Fruit fly (Drosophila melanogaster) whole organism, prepupa: ENCODE measurements around the gene CG18731.

Source experiments
- Blimp-1 ChIP-seq: fragments of 200-800 bp; sonication (Bioruptor generic); optimal IDR thresholded peaks from 3 replicates; lab custom pipeline; 2017; ENCODE audit warnings: missing biosample characterization, missing genetic modification characterization, mild to moderate bottlenecking, moderate library complexity, missing genetic modification reagents
- CG10631 ChIP-seq: fragments of 200-800 bp; sonication (Bioruptor generic); optimal IDR thresholded peaks from 2 replicates; lab custom pipeline; 2016; ENCODE audit warnings: missing biosample characterization, missing genetic modification characterization
- CG10669 ChIP-seq: fragments of 200-800 bp; sonication (Bioruptor generic); optimal IDR thresholded peaks from 3 replicates; lab custom pipeline; 2018; ENCODE audit warnings: missing biosample characterization, mild to moderate bottlenecking, missing genetic modification characterization, moderate library complexity
- CG11294 ChIP-seq: fragments of 200-800 bp; sonication (Bioruptor generic); IDR thresholded peaks from 2 replicates; pipeline ENCODE4 v1.3.6; 2022; ENCODE audit warnings: missing biosample characterization, missing genetic modification characterization
- CG11762 ChIP-seq: fragments of 200-800 bp; sonication (Bioruptor generic); optimal IDR thresholded peaks from 3 replicates; lab custom pipeline; 2016; ENCODE audit warnings: missing biosample characterization, missing genetic modification characterization; ENCODE audit not compliant: insufficient read depth
- CG11902 ChIP-seq: fragments of 200-800 bp; sonication (Bioruptor generic); optimal IDR thresholded peaks from 3 replicates; lab custom pipeline; 2016; ENCODE audit warnings: missing biosample characterization, missing genetic modification characterization
- CG15336 ChIP-seq: fragments of 200-800 bp; sonication (Bioruptor generic); IDR thresholded peaks from 2 replicates; pipeline ENCODE4 v1.3.6; 2022; ENCODE audit warnings: missing biosample characterization, missing genetic modification characterization
- CG16779 ChIP-seq: fragments of 200-800 bp; sonication (Bioruptor generic); optimal IDR thresholded peaks from 3 replicates; lab custom pipeline; 2017; ENCODE audit warnings: missing biosample characterization, mild to moderate bottlenecking, missing genetic modification characterization
- CG3032 ChIP-seq: fragments of 200-800 bp; optimal IDR thresholded peaks from 2 replicates; lab custom pipeline; 2019; ENCODE audit warnings: missing biosample characterization, mild to moderate bottlenecking, missing genetic modification characterization, moderate library complexity
- CG31627 ChIP-seq: fragments of 200-800 bp; sonication (Bioruptor generic); optimal IDR thresholded peaks from 3 replicates; lab custom pipeline; 2016; ENCODE audit warnings: missing biosample characterization, missing genetic modification characterization
- CG32006 ChIP-seq: fragments of 200-800 bp; sonication (Bioruptor generic); optimal IDR thresholded peaks from 3 replicates; lab custom pipeline; 2017; ENCODE audit warnings: missing biosample characterization, mild to moderate bottlenecking, missing genetic modification characterization
- CG34406 ChIP-seq: fragments of 200-800 bp; sonication (Bioruptor generic); optimal IDR thresholded peaks from 3 replicates; lab custom pipeline; 2016; ENCODE audit warnings: missing biosample characterization, missing genetic modification characterization
- CG3919 ChIP-seq: fragments of 200-800 bp; sonication (Bioruptor generic); optimal IDR thresholded peaks from 3 replicates; lab custom pipeline; 2016; ENCODE audit warnings: missing biosample characterization, missing genetic modification characterization
- CG4318 ChIP-seq: fragments of 200-800 bp; sonication (Bioruptor generic); optimal IDR thresholded peaks from 3 replicates; lab custom pipeline; 2017; ENCODE audit warnings: missing biosample characterization, mild to moderate bottlenecking, missing genetic modification characterization
- CG6163 ChIP-seq: fragments of 200-800 bp; sonication (Bioruptor generic); IDR thresholded peaks from 3 replicates; pipeline ENCODE4 v1.3.6; 2022; ENCODE audit warnings: missing biosample characterization, missing genetic modification characterization
- CG6276 ChIP-seq: fragments of 200-800 bp; sonication (Bioruptor generic); optimal IDR thresholded peaks from 2 replicates; lab custom pipeline; 2017; ENCODE audit warnings: missing biosample characterization, mild to moderate bottlenecking, missing genetic modification characterization
- CG6792 ChIP-seq: fragments of 200-800 bp; sonication (Bioruptor generic); optimal IDR thresholded peaks from 3 replicates; lab custom pipeline; 2016; ENCODE audit warnings: missing biosample characterization, missing genetic modification characterization
- CG6854 ChIP-seq: fragments of 200-800 bp; sonication (Bioruptor generic); optimal IDR thresholded peaks from 2 replicates; lab custom pipeline; 2017; ENCODE audit warnings: missing biosample characterization, mild to moderate bottlenecking, missing genetic modification characterization
- CG7368 ChIP-seq: fragments of 200-800 bp; sonication (Bioruptor generic); optimal IDR thresholded peaks from 3 replicates; lab custom pipeline; 2016; ENCODE audit warnings: missing biosample characterization, missing genetic modification characterization
- CG8119 ChIP-seq: fragments of 200-800 bp; sonication (Bioruptor generic); IDR thresholded peaks from 3 replicates; pipeline ENCODE4 v1.3.6; 2022; ENCODE audit warnings: missing biosample characterization, missing genetic modification characterization
- Eip75B ChIP-seq: fragments of 200-800 bp; sonication (Bioruptor generic); optimal IDR thresholded peaks from 3 replicates; lab custom pipeline; 2016; ENCODE audit warnings: missing biosample characterization, missing genetic modification characterization
- Eip78C ChIP-seq: fragments of 200-800 bp; sonication (Bioruptor generic); peaks from one replicate; lab custom pipeline; 2016; ENCODE audit warnings: missing biosample characterization, missing genetic modification characterization
- Eip93F ChIP-seq: fragments of 200-800 bp; sonication (Bioruptor generic); optimal IDR thresholded peaks from 2 replicates; lab custom pipeline; 2016; ENCODE audit warnings: missing biosample characterization, mild to moderate bottlenecking, missing genetic modification characterization
- Gug ChIP-seq: fragments of 200-800 bp; sonication (Bioruptor generic); IDR thresholded peaks from 2 replicates; pipeline ENCODE4 v1.3.6; 2022; ENCODE audit warnings: missing biosample characterization, missing genetic modification characterization
- Hr4 ChIP-seq: fragments of 200-800 bp; sonication (Bioruptor generic); optimal IDR thresholded peaks from 3 replicates; lab custom pipeline; 2016; ENCODE audit warnings: missing biosample characterization, missing genetic modification characterization
- Lpt ChIP-seq: fragments of 200-800 bp; sonication (Bioruptor generic); optimal IDR thresholded peaks from 3 replicates; lab custom pipeline; 2016; ENCODE audit warnings: missing biosample characterization, missing genetic modification characterization
- Met ChIP-seq: fragments of 200-800 bp; sonication (Bioruptor generic); optimal IDR thresholded peaks from 3 replicates; lab custom pipeline; 2016; ENCODE audit warnings: missing biosample characterization, missing genetic modification characterization
- Sox102F ChIP-seq: fragments of 200-800 bp; sonication (Bioruptor generic); optimal IDR thresholded peaks from 2 replicates; lab custom pipeline; 2016; ENCODE audit warnings: missing biosample characterization, mild to moderate bottlenecking, missing genetic modification characterization
- Sox14 ChIP-seq: fragments of 200-800 bp; sonication (Bioruptor generic); optimal IDR thresholded peaks from 3 replicates; lab custom pipeline; 2016; ENCODE audit warnings: missing biosample characterization, missing genetic modification characterization
- Sox15 ChIP-seq: fragments of 200-800 bp; sonication (Bioruptor generic); optimal IDR thresholded peaks from 3 replicates; lab custom pipeline; 2016; ENCODE audit warnings: missing biosample characterization, missing genetic modification characterization
- acj6 ChIP-seq: fragments of 200-800 bp; sonication (Bioruptor generic); optimal IDR thresholded peaks from 3 replicates; lab custom pipeline; 2016; ENCODE audit warnings: missing biosample characterization, missing genetic modification characterization
- cyc ChIP-seq: fragments of 200-800 bp; sonication (Bioruptor generic); optimal IDR thresholded peaks from 3 replicates; lab custom pipeline; 2016; ENCODE audit warnings: missing biosample characterization, missing genetic modification characterization
- dsx ChIP-seq: fragments of 200-800 bp; optimal IDR thresholded peaks from 3 replicates; lab custom pipeline; 2019; ENCODE audit warnings: missing biosample characterization, mild to moderate bottlenecking, missing genetic modification characterization, moderate library complexity; ENCODE audit not compliant: poor library complexity, severe bottlenecking
- eg ChIP-seq: fragments of 200-800 bp; sonication (Bioruptor generic); IDR thresholded peaks from 3 replicates; pipeline ENCODE4 v1.3.6; 2022; ENCODE audit warnings: missing biosample characterization, missing genetic modification characterization
- esn ChIP-seq: fragments of 200-800 bp; sonication (Bioruptor generic); optimal IDR thresholded peaks from 2 replicates; lab custom pipeline; 2016; ENCODE audit warnings: missing biosample characterization, mild to moderate bottlenecking, missing genetic modification characterization, moderate library complexity
- fd59A ChIP-seq: fragments of 200-800 bp; sonication (Bioruptor generic); optimal IDR thresholded peaks from 2 replicates; lab custom pipeline; 2017; ENCODE audit warnings: missing biosample characterization, mild to moderate bottlenecking, missing genetic modification characterization, missing genetic modification reagents
- fd85E ChIP-seq: fragments of 200-800 bp; sonication (Bioruptor generic); optimal IDR thresholded peaks from 3 replicates; lab custom pipeline; 2016; ENCODE audit warnings: missing biosample characterization, missing genetic modification characterization
- fkh ChIP-seq: fragments of 200-800 bp; sonication (Bioruptor generic); optimal IDR thresholded peaks from 3 replicates; lab custom pipeline; 2017; ENCODE audit warnings: missing biosample characterization, mild to moderate bottlenecking, missing genetic modification characterization, moderate library complexity
- lz ChIP-seq: fragments of 200-800 bp; sonication (Bioruptor generic); optimal IDR thresholded peaks from 3 replicates; lab custom pipeline; 2016; ENCODE audit warnings: missing biosample characterization, missing genetic modification characterization
- net ChIP-seq: fragments of 200-800 bp; sonication (Bioruptor generic); optimal IDR thresholded peaks from 3 replicates; lab custom pipeline; 2016; ENCODE audit warnings: missing biosample characterization, missing genetic modification characterization
- pdm3 ChIP-seq: fragments of 200-800 bp; sonication (Bioruptor generic); optimal IDR thresholded peaks from 3 replicates; lab custom pipeline; 2016; ENCODE audit warnings: missing biosample characterization, missing genetic modification characterization
- salr ChIP-seq, 2 experiments: fragments of 200-800 bp; sonication (Bioruptor generic); optimal IDR thresholded peaks; 3 replicates each; lab custom pipeline; 2016 to 2018; ENCODE audit warnings: missing biosample characterization in 2 of 2, missing genetic modification characterization in 2 of 2, mild to moderate bottlenecking in 1 of 2
- ss ChIP-seq, 2 experiments: fragments of 200-800 bp; sonication (Bioruptor generic); optimal IDR thresholded peaks; 2 replicates in 1 of 2; 3 replicates in 1 of 2; lab custom pipeline; 2017 to 2018; ENCODE audit warnings: mild to moderate bottlenecking in 2 of 2, missing biosample characterization in 2 of 2, missing genetic modification characterization in 2 of 2, moderate library complexity in 1 of 2
- svp ChIP-seq: fragments of 200-800 bp; sonication (Bioruptor generic); peaks from one replicate; lab custom pipeline; 2016; ENCODE audit warnings: missing biosample characterization, missing genetic modification characterization
- topi ChIP-seq: fragments of 200-800 bp; sonication (Bioruptor generic); optimal IDR thresholded peaks from 3 replicates; lab custom pipeline; 2016; ENCODE audit warnings: missing biosample characterization, missing genetic modification characterization
- vri ChIP-seq: fragments of 200-800 bp; sonication (Bioruptor generic); optimal IDR thresholded peaks from 3 replicates; lab custom pipeline; 2016; ENCODE audit warnings: missing biosample characterization, mild to moderate bottlenecking, missing genetic modification characterization

CG18731 gene

DNA sequence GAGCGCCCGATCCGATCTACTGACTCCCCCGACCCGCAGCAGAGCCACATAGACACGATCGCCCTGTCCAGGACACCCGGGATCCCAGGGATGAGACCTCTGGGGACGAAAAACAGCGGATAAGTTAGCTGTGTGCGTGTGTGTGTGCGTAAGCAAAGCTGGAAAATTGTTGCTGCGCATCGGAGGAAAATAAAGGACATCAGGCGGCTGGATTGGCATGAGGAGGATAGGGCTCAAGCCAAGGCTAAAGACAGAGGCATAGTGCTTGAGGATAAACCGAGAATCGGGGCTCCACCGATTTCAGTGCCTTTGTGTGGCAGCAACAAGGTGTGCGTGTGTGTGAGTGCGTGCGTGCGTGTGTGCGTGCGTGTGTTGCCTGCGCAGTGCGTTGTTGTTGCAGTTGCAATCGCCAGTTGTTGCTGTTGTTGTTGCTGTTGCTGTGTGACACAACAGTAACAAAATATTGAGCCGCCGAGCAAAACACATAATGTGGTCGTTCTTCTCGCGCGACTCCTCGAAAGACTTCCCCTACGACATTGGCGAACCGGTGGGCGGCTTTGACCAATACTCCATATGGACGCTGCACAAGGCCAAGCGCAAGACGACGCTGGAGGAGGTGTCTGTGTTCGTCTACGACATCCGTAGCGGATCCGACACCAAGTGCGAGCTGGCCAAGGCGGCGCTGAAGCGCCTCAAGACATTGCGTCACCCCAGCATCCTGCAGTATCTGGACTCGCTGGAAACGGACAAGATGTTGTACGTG, 24.7 kb downstream of the CG18731 start:
- TF ChIP-seq lz (GFP tag; lab: Kevin White, UChicago) (no peak), Sox14 (peak; percentile 13), CG6163 (GFP tag; lab: Robert Waterston, UW) (0 out of 3 replicates have a peak, but pooled peaks have one; percentile 8)

dm6 chr3R:29755248-29755647, 30.4 kb downstream of the CG18731 start:
- TF ChIP-seq fd59A (GFP tag; lab: Kevin White, UChicago) = no peak
- no peak for TF ChIP-seq Sox102F (GFP tag; lab: Kevin White, UChicago)
- TF ChIP-seq Eip93F (GFP tag; lab: Kevin White, UChicago) = no peak
- TF ChIP-seq fkh (GFP tag; lab: Kevin White, UChicago) = no peak
- no peak for TF ChIP-seq net (GFP tag; lab: Kevin White, UChicago)
- TF ChIP-seq salr (GFP tag; optimal IDR thresholded peaks at IDR 0.05; lab: Kevin White, UChicago) = peak in 1 of 2 experiments; percentile 15
- TF ChIP-seq CG34406 (GFP tag; lab: Kevin White, UChicago) = no peak
- no peak for TF ChIP-seq CG10631 (GFP tag; lab: Kevin White, UChicago)
- TF ChIP-seq esn (GFP tag; lab: Kevin White, UChicago) = no peak
- TF ChIP-seq cyc (GFP tag; lab: Kevin White, UChicago) = peak; percentile 5
- no peak for TF ChIP-seq ss (GFP tag; optimal IDR thresholded peaks at IDR 0.05; lab: Kevin White, UChicago)
- TF ChIP-seq CG6854 (GFP tag; lab: Kevin White, UChicago) = no peak
- TF ChIP-seq CG10669 (GFP tag; lab: Kevin White, UChicago) = no peak
- TF ChIP-seq Met = no peak
- peak; percentile 78 for TF ChIP-seq CG32006 (GFP tag; lab: Kevin White, UChicago)
- TF ChIP-seq dsx (GFP tag; lab: Kevin White, UChicago) = peak; percentile 57
- TF ChIP-seq CG3919 (GFP tag; lab: Kevin White, UChicago) = no peak
- no peak for TF ChIP-seq fd85E
- no peak for TF ChIP-seq vri
- TF ChIP-seq Blimp-1 (GFP tag; lab: Kevin White, UChicago) = no peak
- peak; percentile 9 for TF ChIP-seq Sox14
- TF ChIP-seq CG16779 (tag; lab: Kevin White, UChicago) = no peak
- TF ChIP-seq Lpt (GFP tag; lab: Kevin White, UChicago) = no peak
- peak; percentile 53 for TF ChIP-seq CG11294 (GFP tag; lab: Robert Waterston, UW)
- TF ChIP-seq eg (GFP tag; lab: Robert Waterston, UW) = peak; percentile 90
- TF ChIP-seq Gug (GFP tag; lab: Robert Waterston, UW) = peak; percentile 80
- no peak for TF ChIP-seq Eip75B (GFP tag; lab: Kevin White, UChicago)
- TF ChIP-seq CG15336 (GFP tag; lab: Robert Waterston, UW) = peak; percentile 76
- no peak for TF ChIP-seq CG11902 (GFP tag; lab: Kevin White, UChicago)
- peak; percentile 69; the same call in 2 of the 3 replicates for TF ChIP-seq CG6163 (GFP tag; lab: Robert Waterston, UW)
- TF ChIP-seq CG8119 (GFP tag; lab: Robert Waterston, UW) = peak; percentile 78
- TF ChIP-seq Eip78C (GFP tag; lab: Kevin White, UChicago) = peak; percentile 67
- no peak for TF ChIP-seq CG31627 (GFP tag; lab: Kevin White, UChicago)
- no peak for TF ChIP-seq CG6276 (GFP tag; lab: Kevin White, UChicago)
- TF ChIP-seq, all 60 proteins: peak for 12

- TF ChIP-seq pdm3 (peak; percentile 4), CG11902 (GFP tag; lab: Kevin White, UChicago) (no peak), CG10669 (GFP tag; lab: Kevin White, UChicago) (no peak), Sox15 (GFP tag; lab: Kevin White, UChicago) (no peak), CG4318 (GFP tag; lab: Kevin White, UChicago) (no peak), topi (no peak), CG8119 (GFP tag; lab: Robert Waterston, UW) (peak; percentile 58), CG34406 (GFP tag; lab: Kevin White, UChicago) (no peak), CG3032 (no peak), CG11294 (GFP tag; lab: Robert Waterston, UW) (no peak), CG10631 (GFP tag; lab: Kevin White, UChicago) (no peak), eg (GFP tag; lab: Robert Waterston, UW) (peak; percentile 41; the same call in 1 of the 3 replicates), Lpt (GFP tag; lab: Kevin White, UChicago) (peak; percentile 12), Hr4 (GFP tag; lab: Kevin White, UChicago) (peak; percentile 12), CG6792 (GFP tag; lab: Kevin White, UChicago) (no peak), svp (no peak), CG32006 (GFP tag; lab: Kevin White, UChicago) (peak; percentile 61), Sox14 (no peak), CG7368 (GFP tag; lab: Kevin White, UChicago) (no peak), acj6 (GFP tag; lab: Kevin White, UChicago) (no peak), esn (GFP tag; lab: Kevin White, UChicago) (no peak), CG11762 (no peak)
These were observed 31.3 kb downstream of the CG18731 start for dm6 chr3R:29756153-29756552.
